Worm (Caenorhabditis elegans): Measurements from ENCODE around the gene spp-26.

Gene spp-26

ce11 chrV:6517305-6518224, 41.4 kb downstream of the spp-26 start:
- TF ChIP-seq T23F11.4 (GFP tag; optimal IDR thresholded peaks at IDR 0.05) = no peak
- TF ChIP-seq ceh-9 (tag; optimal IDR thresholded peaks at IDR 0.05) = no peak
- TF ChIP-seq madf-2 (tag; optimal IDR thresholded peaks at IDR 0.05) = no peak
- no peak for TF ChIP-seq zip-5 (tag; optimal IDR thresholded peaks at IDR 0.05)
- no peak for TF ChIP-seq ceh-18 (tag; optimal IDR thresholded peaks at IDR 0.05)
- no peak for TF ChIP-seq unc-3 (GFP tag; conservative IDR thresholded peaks at IDR 0.05)
- TF ChIP-seq unc-3 (tag; optimal IDR thresholded peaks at IDR 0.05) = no peak
- no peak for TF ChIP-seq unc-55 (GFP tag; optimal IDR thresholded peaks at IDR 0.05)
- TF ChIP-seq ceh-31 (tag; optimal IDR thresholded peaks at IDR 0.05) = no peak

- no peak for TF ChIP-seq sdc-2 (tag; optimal IDR thresholded peaks at IDR 0.05)
- TF ChIP-seq ceh-30 (tag; optimal IDR thresholded peaks at IDR 0.05) = no peak
- TF ChIP-seq hlh-30 (tag; optimal IDR thresholded peaks at IDR 0.05; ENCODE audit: insufficient read depth) = no peak
- TF ChIP-seq ceh-14 (tag; optimal IDR thresholded peaks at IDR 0.05) = no peak
- TF ChIP-seq nfya-1 (tag; optimal IDR thresholded peaks at IDR 0.05) = no peak
- TF ChIP-seq Y22D7AL.16 (tag; optimal IDR thresholded peaks at IDR 0.05) = no peak
- no peak for TF ChIP-seq ceh-31 (tag; optimal IDR thresholded peaks at IDR 0.05)
- no peak for TF ChIP-seq madf-2 (tag; optimal IDR thresholded peaks at IDR 0.05)
- TF ChIP-seq nhr-232 (tag; optimal IDR thresholded peaks at IDR 0.05) = no peak
- no peak for TF ChIP-seq eyg-1 (tag; optimal IDR thresholded peaks at IDR 0.05)
- TF ChIP-seq fkh-6 (tag; optimal IDR thresholded peaks at IDR 0.05) = no peak
- no peak for TF ChIP-seq sox-2 (GFP tag; IDR thresholded peaks at IDR 0.05)
- no peak for TF ChIP-seq hlh-13 (GFP tag; optimal IDR thresholded peaks at IDR 0.05)
- TF ChIP-seq ceh-19 (GFP tag; optimal IDR thresholded peaks at IDR 0.05) = no peak
- no peak for TF ChIP-seq tbx-2 (tag; optimal IDR thresholded peaks at IDR 0.05)
- no peak for TF ChIP-seq pax-1 (tag; optimal IDR thresholded peaks at IDR 0.05)
- TF ChIP-seq fax-1 (tag; optimal IDR thresholded peaks at IDR 0.05) = no peak
- TF ChIP-seq ztf-16 (tag; optimal IDR thresholded peaks at IDR 0.05) = no peak
Measured at ce11 chrV:6516491-6517304, 42.3 kb downstream of the spp-26 start, which contains the start of gene mdh-1. Gene mdh-1 (minus strand): TSS chrV:6516526.

ce11 chrV:6515344-6515743, 43.7 kb downstream of the spp-26 start:
- no peak for TF ChIP-seq hlh-30 (tag; optimal IDR thresholded peaks at IDR 0.05; ENCODE audit: insufficient read depth)

- TF ChIP-seq ceh-45 (GFP tag; IDR thresholded peaks at IDR 0.05) (0 out of 2 replicates have a peak, but pooled peaks have one; percentile 40), pqm-1 (tag; optimal IDR thresholded peaks at IDR 0.05) (no peak)
Measured at ce11 chrV:6514887-6515324, 44.1 kb downstream of the spp-26 start, which contains the start of gene dpy-11. Gene dpy-11 (minus strand): TSS chrV:6515240.

- TF ChIP-seq ceh-18 (tag; optimal IDR thresholded peaks at IDR 0.05) (no peak), elt-4 (tag; optimal IDR thresholded peaks at IDR 0.05) (no peak), ceh-45 (GFP tag; IDR thresholded peaks at IDR 0.05) (no peak), dve-1 (tag; optimal IDR thresholded peaks at IDR 0.05) (no peak), ttx-3 (tag; optimal IDR thresholded peaks at IDR 0.05) (no peak), ceh-9 (tag; optimal IDR thresholded peaks at IDR 0.05) (no peak), zip-5 (tag; optimal IDR thresholded peaks at IDR 0.05) (no peak), mec-3 (tag; optimal IDR thresholded peaks at IDR 0.05; ENCODE audit: borderline replicate concordance) (no peak), fkh-6 (tag; optimal IDR thresholded peaks at IDR 0.05) (no peak), unc-3 (GFP tag; conservative IDR thresholded peaks at IDR 0.05) (no peak), unc-3 (tag; optimal IDR thresholded peaks at IDR 0.05) (no peak), odd-2 (tag; optimal IDR thresholded peaks at IDR 0.05) (no peak), madf-2 (tag; optimal IDR thresholded peaks at IDR 0.05) (no peak), pros-1 (tag; optimal IDR thresholded peaks at IDR 0.05) (no peak), gmeb-2 (tag; optimal IDR thresholded peaks at IDR 0.05) (no peak), ceh-48 (tag; optimal IDR thresholded peaks at IDR 0.05) (no peak), Y22D7AL.16 (tag; optimal IDR thresholded peaks at IDR 0.05) (no peak)
Measured at ce11 chrV:6513786-6514430, 45.1 kb downstream of the spp-26 start.

All from whole organism, late embryonic.